Worm (Caenorhabditis elegans) whole organism, mixed stage, embryonic: ENCODE data around the gene C13G5.2.

Experiments
- M03D4.4 ChIP-seq: sonication (generic microtip); optimal IDR thresholded peaks from 2 replicates; lab custom pipeline; 2017; ENCODE audit warnings: mild to moderate bottlenecking, missing genetic modification characterization, missing compliant biosample characterization
- bed-3 ChIP-seq: fragments of 200-800 bp; sonication (Bioruptor generic); optimal IDR thresholded peaks from 3 replicates; lab custom pipeline; 2018; ENCODE audit warnings: mild to moderate bottlenecking, missing genetic modification characterization, moderate library complexity, missing compliant biosample characterization
- blmp-1 ChIP-seq: fragments of 150-350 bp; optimal IDR thresholded peaks from 2 replicates; lab custom pipeline; 2014; ENCODE audit warnings: missing biosample characterization, missing genetic modification characterization
- ceh-39 ChIP-seq: fragments of 150-350 bp; optimal IDR thresholded peaks from 2 replicates; lab custom pipeline; 2014; ENCODE audit warnings: missing biosample characterization, missing genetic modification characterization
- ceh-43 ChIP-seq: fragments of 200-800 bp; sonication (Bioruptor generic); optimal IDR thresholded peaks from 2 replicates; lab custom pipeline; 2018; ENCODE audit warnings: mild to moderate bottlenecking, missing genetic modification characterization, moderate library complexity, missing compliant biosample characterization
- ceh-83 ChIP-seq: fragments of 200-800 bp; sonication (Bioruptor generic); optimal IDR thresholded peaks from 2 replicates; lab custom pipeline; 2018; ENCODE audit warnings: mild to moderate bottlenecking, missing genetic modification characterization, missing compliant biosample characterization
- ces-1 ChIP-seq: fragments of 150-350 bp; optimal IDR thresholded peaks from 2 replicates; lab custom pipeline; 2014; ENCODE audit warnings: missing biosample characterization, missing genetic modification reagents, missing genetic modification characterization
- cnd-1 ChIP-seq: fragments of 200-800 bp; sonication (Bioruptor generic); optimal IDR thresholded peaks from 2 replicates; lab custom pipeline; 2018; ENCODE audit warnings: mild to moderate bottlenecking, missing genetic modification characterization, missing compliant biosample characterization
- drap-1 ChIP-seq: fragments of 200-800 bp; sonication (Bioruptor generic); optimal IDR thresholded peaks from 3 replicates; lab custom pipeline; 2018; ENCODE audit warnings: mild to moderate bottlenecking, missing genetic modification characterization, missing compliant biosample characterization
- elt-3 ChIP-seq: fragments of 150-350 bp; optimal IDR thresholded peaks from 2 replicates; lab custom pipeline; 2014; ENCODE audit warnings: missing biosample characterization, missing genetic modification characterization
- hlh-1 ChIP-seq: fragments of 150-350 bp; optimal IDR thresholded peaks from 2 replicates; lab custom pipeline; 2014; ENCODE audit warnings: missing biosample characterization, missing genetic modification reagents, missing genetic modification characterization
- lin-13 ChIP-seq: fragments of 150-350 bp; optimal IDR thresholded peaks from 2 replicates; lab custom pipeline; 2014; ENCODE audit warnings: missing biosample characterization, missing genetic modification characterization
- lin-32 ChIP-seq: fragments of 200-800 bp; sonication (Bioruptor generic); optimal IDR thresholded peaks from 2 replicates; lab custom pipeline; 2018; ENCODE audit warnings: mild to moderate bottlenecking, missing genetic modification characterization, missing compliant biosample characterization
- lsy-2 ChIP-seq: fragments of 150-350 bp; optimal IDR thresholded peaks from 2 replicates; lab custom pipeline; 2014; ENCODE audit warnings: missing biosample characterization, missing genetic modification characterization
- mab-5 ChIP-seq: fragments of 150-350 bp; optimal IDR thresholded peaks from 2 replicates; lab custom pipeline; 2014; ENCODE audit warnings: missing biosample characterization, missing genetic modification characterization
- mep-1 ChIP-seq: fragments of 150-350 bp; optimal IDR thresholded peaks from 2 replicates; lab custom pipeline; 2017; ENCODE audit warnings: missing biosample characterization, missing genetic modification reagents, missing genetic modification characterization, inconsistent platforms
- mls-2 ChIP-seq: sonication (generic microtip); optimal IDR thresholded peaks from 2 replicates; lab custom pipeline; 2016; ENCODE audit warnings: mild to moderate bottlenecking, missing genetic modification characterization, moderate library complexity, missing compliant biosample characterization
- nhr-237 ChIP-seq: fragments of 150-350 bp; optimal IDR thresholded peaks from 2 replicates; lab custom pipeline; 2014; ENCODE audit warnings: missing biosample characterization, missing genetic modification characterization
- nhr-28 ChIP-seq: fragments of 150-350 bp; optimal IDR thresholded peaks from 2 replicates; lab custom pipeline; 2014; ENCODE audit warnings: missing biosample characterization, missing genetic modification characterization
- pha-4 ChIP-seq: fragments of 150-350 bp; optimal IDR thresholded peaks from 2 replicates; lab custom pipeline; 2018; ENCODE audit warnings: missing biosample characterization, missing genetic modification reagents, missing genetic modification characterization
- sem-2 ChIP-seq: fragments of 200-800 bp; sonication (Bioruptor generic); optimal IDR thresholded peaks from 2 replicates; lab custom pipeline; 2018; ENCODE audit warnings: mild to moderate bottlenecking, missing genetic modification characterization, missing compliant biosample characterization
- snpc-4 ChIP-seq: fragments of 150-350 bp; optimal IDR thresholded peaks from 2 replicates; lab custom pipeline; 2014; ENCODE audit warnings: missing biosample characterization, missing genetic modification characterization
- sptf-1 ChIP-seq: sonication (generic microtip); optimal IDR thresholded peaks from 2 replicates; lab custom pipeline; 2017; ENCODE audit warnings: mild to moderate bottlenecking, missing genetic modification characterization, moderate library complexity, missing compliant biosample characterization
- tbx-8 ChIP-seq: fragments of 200-800 bp; sonication (Bioruptor generic); optimal IDR thresholded peaks from 2 replicates; lab custom pipeline; 2018; ENCODE audit warnings: mild to moderate bottlenecking, missing genetic modification characterization, moderate library complexity, missing compliant biosample characterization
- unc-120 ChIP-seq: sonication (generic microtip); optimal IDR thresholded peaks from 2 replicates; lab custom pipeline; 2017; ENCODE audit warnings: missing genetic modification characterization, missing compliant biosample characterization; ENCODE audit not compliant: poor library complexity, severe bottlenecking
- unc-39 ChIP-seq: fragments of 150-350 bp; optimal IDR thresholded peaks from 2 replicates; lab custom pipeline; 2014; ENCODE audit warnings: missing biosample characterization, missing genetic modification characterization
- unc-62 ChIP-seq: fragments of 150-350 bp; optimal IDR thresholded peaks from 2 replicates; lab custom pipeline; 2014; ENCODE audit warnings: missing biosample characterization, missing genetic modification reagents, missing genetic modification characterization
- zip-8 ChIP-seq: fragments of 150-350 bp; optimal IDR thresholded peaks from 2 replicates; lab custom pipeline; 2014; ENCODE audit warnings: missing biosample characterization, missing genetic modification characterization

C13G5.2 gene

DNA sequence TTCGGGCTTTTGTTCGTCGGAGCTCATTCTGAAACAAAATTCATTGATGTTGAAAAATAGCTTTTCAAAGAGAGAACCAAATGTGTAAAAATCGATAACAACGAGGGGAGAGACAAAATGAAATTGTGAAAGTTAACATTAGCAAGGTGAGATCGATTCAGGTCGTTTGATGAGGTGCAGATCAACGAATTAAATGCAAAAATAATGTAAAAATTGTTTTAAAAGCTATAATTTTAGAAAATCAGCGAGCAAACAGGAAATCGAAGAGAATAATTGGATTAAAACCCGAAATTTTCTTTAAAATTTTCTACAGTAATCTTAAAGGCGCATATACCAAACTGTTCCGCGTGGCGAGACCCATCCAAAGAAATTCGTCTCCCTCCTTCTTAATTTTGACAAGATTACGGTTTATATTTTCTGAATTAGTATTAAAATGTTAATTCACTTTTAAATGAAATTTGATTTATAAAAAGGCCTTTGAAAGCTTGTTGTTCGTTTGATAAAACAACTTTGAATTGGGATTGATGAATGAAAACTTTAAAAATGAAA lies at the start of gene C13G5.2:
C13G5.2 (minus strand) TSS at position 51 of the 549 bp plus-strand sequence.
- TF ChIP-seq pha-4 (tag; lab: Kevin White, UChicago) (no peak), unc-62 (GFP tag; lab: Kevin White, UChicago) (no peak), ceh-43 (no peak), cnd-1 (tag; lab: Kevin White, UChicago) (no peak), ceh-39 (tag; lab: Kevin White, UChicago) (no peak), tbx-8 (no peak), bed-3 (no peak), ces-1 (GFP tag; lab: Kevin White, UChicago) (no peak), sem-2 (GFP tag; lab: Kevin White, UChicago) (no peak), M03D4.4 (tag; lab: Kevin White, UChicago) (no peak), snpc-4 (tag; lab: Kevin White, UChicago) (no peak), mls-2 (tag; lab: Kevin White, UChicago) (no peak), zip-8 (tag; lab: Kevin White, UChicago) (no peak), lin-32 (no peak), mep-1 (no peak)

DNA sequence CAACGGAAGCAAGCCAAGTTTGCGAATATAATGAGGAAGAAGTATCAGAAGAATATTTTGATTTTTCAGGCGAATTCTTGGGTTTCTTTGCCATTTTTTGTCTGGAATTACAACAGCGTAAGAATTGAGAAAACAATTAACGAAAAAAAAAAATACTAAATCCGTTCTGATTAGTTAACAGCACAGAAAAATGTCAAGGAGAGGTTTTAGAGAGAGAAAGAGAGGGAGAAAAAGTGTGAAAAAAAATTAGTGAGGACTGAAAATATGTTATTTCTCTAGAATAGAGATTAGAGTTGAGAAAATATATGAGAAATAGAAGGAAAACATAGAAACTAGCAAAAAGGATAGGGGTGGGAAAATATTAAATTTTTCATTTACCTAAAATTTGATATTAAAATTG lies 49.1 kb upstream of the C13G5.2 start, which contains the start of gene dpy-19:
dpy-19 (minus strand) TSS at position 101 of the 400 bp plus-strand sequence.
- no peak for TF ChIP-seq lin-32
- no peak for TF ChIP-seq ceh-39 (tag; lab: Kevin White, UChicago)
- no peak for TF ChIP-seq zip-8 (tag; lab: Kevin White, UChicago)
- no peak for TF ChIP-seq lin-13 (tag; lab: Kevin White, UChicago)
- TF ChIP-seq pha-4 (tag; lab: Kevin White, UChicago): no peak

DNA sequence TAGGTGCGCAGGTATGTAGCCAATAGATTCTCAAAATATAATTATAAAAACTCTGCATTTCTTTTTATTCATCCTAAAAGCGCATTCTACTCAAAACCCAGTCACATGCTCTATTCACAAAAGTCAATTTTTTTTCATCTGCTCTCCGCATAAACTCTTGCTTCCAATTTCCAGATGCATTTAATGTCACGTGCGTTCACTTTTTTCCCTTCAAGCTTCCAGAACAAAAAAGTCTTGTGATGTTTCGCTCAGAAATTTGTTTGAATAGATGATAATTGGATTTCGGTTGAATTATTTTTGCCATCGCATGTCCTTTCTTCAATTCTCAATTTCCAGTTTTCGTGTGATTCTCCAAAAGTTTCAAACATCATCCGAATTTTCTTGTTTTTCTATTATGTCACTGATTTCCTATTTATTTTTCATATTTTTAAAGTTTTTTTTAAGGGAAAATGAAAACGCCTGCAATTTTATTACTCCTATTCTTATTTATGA lies 46.7 kb upstream of the C13G5.2 start, which contains the start of gene F22B7.1:
F22B7.1 (plus strand) TSS at position 442 of the 492 bp plus-strand sequence.
- TF ChIP-seq mab-5 (tag; lab: Kevin White, UChicago): no peak
- TF ChIP-seq lsy-2 (tag; lab: Kevin White, UChicago): no peak
- TF ChIP-seq hlh-1 (tag; lab: Kevin White, UChicago): no peak
- no peak for TF ChIP-seq mep-1
- no peak for TF ChIP-seq nhr-28 (tag; lab: Kevin White, UChicago)
- no peak for TF ChIP-seq lin-13 (tag; lab: Kevin White, UChicago)
- TF ChIP-seq drap-1: no peak
- TF ChIP-seq unc-120 (tag; lab: Kevin White, UChicago): no peak

DNA sequence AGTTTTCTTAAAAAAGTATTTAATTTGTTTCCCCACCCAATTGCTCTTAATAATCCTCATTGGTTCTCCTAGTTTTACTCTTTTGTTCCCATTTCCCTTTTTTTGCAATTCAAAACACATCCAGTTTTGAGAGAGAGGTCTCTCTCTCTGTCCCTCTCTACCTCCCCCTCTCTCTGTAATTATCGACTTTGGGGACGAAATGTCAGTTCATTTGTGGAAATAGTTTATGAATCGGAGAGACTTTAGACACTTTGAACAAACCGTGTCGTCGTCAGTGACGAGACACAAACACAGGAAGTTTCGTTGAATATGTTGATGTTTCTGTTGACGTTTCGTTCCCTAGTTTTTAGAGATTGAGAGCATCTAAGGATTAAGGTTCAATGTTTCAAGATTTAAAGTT lies 44.9 kb upstream of the C13G5.2 start:
- TF ChIP-seq drap-1: no peak
- no peak for TF ChIP-seq M03D4.4 (tag; lab: Kevin White, UChicago)
- no peak for TF ChIP-seq elt-3 (tag; lab: Kevin White, UChicago)

DNA sequence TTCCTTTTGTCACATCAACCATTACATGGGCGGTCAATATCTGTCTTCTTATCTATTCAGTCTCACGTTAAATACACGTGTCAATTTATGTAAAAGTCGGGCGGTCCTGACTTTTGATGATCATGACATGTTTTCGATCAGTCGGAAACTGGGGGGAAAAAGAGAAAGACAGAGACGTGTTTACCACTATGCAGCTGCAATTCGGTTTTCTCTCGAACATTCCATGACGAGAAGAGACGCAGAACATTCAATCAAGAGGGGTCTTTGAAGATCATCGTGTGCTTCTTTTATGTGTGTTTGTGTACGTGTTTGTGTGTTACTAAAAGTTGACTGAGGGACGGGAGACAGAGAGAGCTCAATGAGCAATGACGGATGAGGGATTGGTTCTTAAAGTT lies 40.1 kb upstream of the C13G5.2 start:
- TF ChIP-seq nhr-28 (tag; lab: Kevin White, UChicago) (no peak), sem-2 (GFP tag; lab: Kevin White, UChicago) (no peak), bed-3 (no peak), unc-62 (GFP tag; lab: Kevin White, UChicago) (peak; percentile 97), mls-2 (tag; lab: Kevin White, UChicago) (no peak), ceh-83 (GFP tag; lab: Kevin White, UChicago) (no peak), ces-1 (GFP tag; lab: Kevin White, UChicago) (peak; percentile 48), mep-1 (peak; percentile 46), drap-1 (no peak), sptf-1 (tag; lab: Kevin White, UChicago) (no peak), blmp-1 (no peak), elt-3 (tag; lab: Kevin White, UChicago) (peak; percentile 21), unc-39 (no peak), snpc-4 (tag; lab: Kevin White, UChicago) (no peak), tbx-8 (no peak), hlh-1 (tag; lab: Kevin White, UChicago) (peak; percentile 38), unc-120 (tag; lab: Kevin White, UChicago) (peak; percentile 59), nhr-237 (peak; percentile 43), ceh-39 (tag; lab: Kevin White, UChicago) (no peak), zip-8 (tag; lab: Kevin White, UChicago) (no peak), lsy-2 (tag; lab: Kevin White, UChicago) (no peak)
